Worm (Caenorhabditis elegans) whole organism, L3 larva: ENCODE measurements around the gene prx-10.

Source experiments
- ama-1 ChIP-seq: fragments of 150-350 bp; optimal IDR thresholded peaks from 2 replicates; lab custom pipeline; 2018
- ceh-16 ChIP-seq: sonication (generic microtip); optimal IDR thresholded peaks from 2 replicates; lab custom pipeline; 2017; ENCODE audit warnings: missing biosample characterization, missing genetic modification characterization
- ceh-28 ChIP-seq: fragments of 150-350 bp; optimal IDR thresholded peaks from 2 replicates; lab custom pipeline; 2014; ENCODE audit warnings: missing biosample characterization, missing genetic modification reagents, missing genetic modification characterization
- ceh-9 ChIP-seq: sonication (generic microtip); optimal IDR thresholded peaks from 2 replicates; lab custom pipeline; 2018; ENCODE audit warnings: missing biosample characterization, missing genetic modification characterization
- daf-12 ChIP-seq: fragments of 150-350 bp; optimal IDR thresholded peaks from 2 replicates; lab custom pipeline; 2014; ENCODE audit warnings: missing biosample characterization, missing genetic modification reagents, missing genetic modification characterization
- egl-27 ChIP-seq: sonication (generic microtip); optimal IDR thresholded peaks from 4 replicates; lab custom pipeline; 2017; ENCODE audit warnings: missing biosample characterization, missing genetic modification reagents, missing genetic modification characterization
- egl-5 ChIP-seq: fragments of 150-350 bp; optimal IDR thresholded peaks from 2 replicates; lab custom pipeline; 2017; ENCODE audit warnings: missing biosample characterization, missing genetic modification reagents, missing genetic modification characterization, inconsistent platforms
- elt-1 ChIP-seq: fragments of 150-350 bp; optimal IDR thresholded peaks from 2 replicates; lab custom pipeline; 2014; ENCODE audit warnings: missing biosample characterization, missing genetic modification characterization
- elt-2 ChIP-seq: sonication (generic microtip); optimal IDR thresholded peaks from 2 replicates; lab custom pipeline; 2016; ENCODE audit warnings: missing genetic modification reagents, mild to moderate bottlenecking, missing genetic modification characterization, missing compliant biosample characterization
- elt-3 ChIP-seq, 3 experiments: fragments of 150-350 bp in 1 of 3; sonication (generic microtip) in 2 of 3; optimal IDR thresholded peaks; 2 replicates in 2 of 3; 4 replicates in 1 of 3; lab custom pipeline; 2014 to 2017; ENCODE audit warnings: missing biosample characterization in 3 of 3, missing genetic modification characterization in 3 of 3
- fkh-2 ChIP-seq: fragments of 150-350 bp; optimal IDR thresholded peaks from 2 replicates; lab custom pipeline; 2014; ENCODE audit warnings: missing biosample characterization, missing genetic modification reagents, missing genetic modification characterization
- hmg-11 ChIP-seq: sonication (generic microtip); optimal IDR thresholded peaks from 2 replicates; lab custom pipeline; 2016; ENCODE audit warnings: missing genetic modification characterization, missing compliant biosample characterization
- jun-1 ChIP-seq: fragments of 150-350 bp; optimal IDR thresholded peaks from 2 replicates; lab custom pipeline; 2014; ENCODE audit warnings: missing biosample characterization, missing genetic modification reagents, missing genetic modification characterization
- lin-15B ChIP-seq: fragments of 150-350 bp; optimal IDR thresholded peaks from 2 replicates; lab custom pipeline; 2014; ENCODE audit warnings: missing biosample characterization, missing genetic modification characterization
- lin-39 ChIP-seq: fragments of 150-350 bp; optimal IDR thresholded peaks from 2 replicates; lab custom pipeline; 2018; ENCODE audit warnings: missing biosample characterization, missing genetic modification reagents, missing genetic modification characterization
- mdl-1 ChIP-seq: fragments of 150-350 bp; optimal IDR thresholded peaks from 2 replicates; lab custom pipeline; 2014; ENCODE audit warnings: missing biosample characterization, missing genetic modification characterization
- nfya-1 ChIP-seq: sonication (generic microtip); optimal IDR thresholded peaks from 2 replicates; lab custom pipeline; 2017; ENCODE audit warnings: missing genetic modification characterization, mild to moderate bottlenecking, missing compliant biosample characterization, antibody characterized with exemption, moderate library complexity; ENCODE audit not compliant: insufficient read depth
- nhr-23 ChIP-seq: fragments of 150-350 bp; optimal IDR thresholded peaks from 2 replicates; lab custom pipeline; 2014; ENCODE audit warnings: missing biosample characterization, missing genetic modification reagents, missing genetic modification characterization
- nhr-237 ChIP-seq: fragments of 150-350 bp; optimal IDR thresholded peaks from 2 replicates; lab custom pipeline; 2014; ENCODE audit warnings: missing biosample characterization, missing genetic modification characterization
- nhr-28 ChIP-seq: fragments of 150-350 bp; optimal IDR thresholded peaks from 2 replicates; lab custom pipeline; 2014; ENCODE audit warnings: missing biosample characterization, missing genetic modification characterization
- nhr-67 ChIP-seq: fragments of 150-350 bp; optimal IDR thresholded peaks from 2 replicates; lab custom pipeline; 2014; ENCODE audit warnings: missing biosample characterization, missing genetic modification characterization
- nhr-76 ChIP-seq: fragments of 150-350 bp; sonication (generic microtip); optimal IDR thresholded peaks from 5 replicates; lab custom pipeline; 2014; ENCODE audit warnings: missing biosample characterization, missing genetic modification characterization
- nhr-77 ChIP-seq: fragments of 150-350 bp; optimal IDR thresholded peaks from 2 replicates; lab custom pipeline; 2014; ENCODE audit warnings: missing biosample characterization, missing genetic modification characterization
- pha-4 ChIP-seq: fragments of 150-350 bp; optimal IDR thresholded peaks from 2 replicates; lab custom pipeline; 2014; ENCODE audit warnings: missing biosample characterization, missing genetic modification reagents, missing genetic modification characterization
- pqm-1 ChIP-seq: fragments of 150-350 bp; optimal IDR thresholded peaks from 2 replicates; lab custom pipeline; 2017; ENCODE audit warnings: missing biosample characterization, missing genetic modification characterization, inconsistent platforms
- skn-1 ChIP-seq: fragments of 150-350 bp; optimal IDR thresholded peaks from 2 replicates; lab custom pipeline; 2014; ENCODE audit warnings: missing biosample characterization, missing genetic modification characterization
- snpc-4 ChIP-seq: fragments of 150-350 bp; optimal IDR thresholded peaks from 2 replicates; lab custom pipeline; 2014; ENCODE audit warnings: missing biosample characterization, missing genetic modification characterization
- tbx-2 ChIP-seq: sonication (generic microtip); optimal IDR thresholded peaks from 2 replicates; lab custom pipeline; 2016; ENCODE audit warnings: mild to moderate bottlenecking, missing genetic modification characterization, missing compliant biosample characterization
- unc-39 ChIP-seq: sonication (generic microtip); optimal IDR thresholded peaks from 4 replicates; lab custom pipeline; 2017; ENCODE audit warnings: missing biosample characterization, missing genetic modification characterization
- zag-1 ChIP-seq: fragments of 150-350 bp; optimal IDR thresholded peaks from 2 replicates; lab custom pipeline; 2014; ENCODE audit warnings: missing biosample characterization, missing genetic modification characterization
- ztf-4 ChIP-seq: fragments of 150-350 bp; optimal IDR thresholded peaks from 2 replicates; lab custom pipeline; 2014; ENCODE audit warnings: missing biosample characterization, missing genetic modification characterization

The prx-10 gene

ce11 chrIII:5263299-5263993 lies 27.2 kb downstream of the prx-10 start, which contains the start of the genes C34E10.9 and hap-1:
Gene C34E10.9 (minus strand): TSS chrIII:5263399.
Gene hap-1 (plus strand): TSS chrIII:5263943.
- TF ChIP-seq tbx-2 (tag; lab: Kevin White, UChicago) (no peak), nhr-28 (tag; lab: Kevin White, UChicago) (no peak), nhr-67 (tag; lab: Kevin White, UChicago) (no peak), nhr-77 (tag; lab: Kevin White, UChicago) (no peak), fkh-2 (tag; lab: Kevin White, UChicago) (no peak), nhr-23 (tag; lab: Kevin White, UChicago) (no peak), egl-27 (tag; lab: Kevin White, UChicago) (no peak)

ce11 chrIII:5264813-5265212 lies 28.6 kb downstream of the prx-10 start, which contains the start of gene gro-1:
Gene gro-1 (plus strand): TSS chrIII:5265113.
- no peak for TF ChIP-seq nhr-76 (tag; lab: Kevin White, UChicago)
- no peak for TF ChIP-seq nhr-28 (tag; lab: Kevin White, UChicago)
- no peak for TF ChIP-seq mdl-1 (tag; lab: Kevin White, UChicago)
- no peak for TF ChIP-seq lin-15B (tag; lab: Kevin White, UChicago)
- no peak for TF ChIP-seq ztf-4 (tag; lab: Kevin White, UChicago)
- no peak for TF ChIP-seq nfya-1
- no peak for TF ChIP-seq nhr-67 (tag; lab: Kevin White, UChicago)
- TF ChIP-seq unc-39 (tag; lab: Kevin White, UChicago) = no peak
- TF ChIP-seq daf-12 (tag; lab: Kevin White, UChicago) = no peak
- no peak for TF ChIP-seq snpc-4 (tag; lab: Kevin White, UChicago)
- no peak for TF ChIP-seq jun-1 (tag; lab: Kevin White, UChicago)
- no peak for TF ChIP-seq elt-1 (tag; lab: Kevin White, UChicago)

ce11 chrIII:5267217-5267906 lies 31.2 kb downstream of the prx-10 start, which contains the start of gene ZC395.5:
Gene ZC395.5 (plus strand): TSS chrIII:5267848.
- TF ChIP-seq zag-1 (tag; lab: Kevin White, UChicago) (no peak), elt-2 (tag; lab: Kevin White, UChicago) (peak; percentile 57), tbx-2 (tag; lab: Kevin White, UChicago) (no peak), ama-1 (lab: Kevin White, UChicago) (peak; percentile 15), ceh-28 (no peak), nhr-237 (tag; lab: Kevin White, UChicago) (no peak), hmg-11 (tag; lab: Kevin White, UChicago) (no peak), pqm-1 (tag; lab: Kevin White, UChicago) (peak; percentile 74), nhr-28 (tag; lab: Kevin White, UChicago) (no peak), egl-5 (tag; lab: Kevin White, UChicago) (no peak), ceh-16 (tag; lab: Kevin White, UChicago) (no peak), elt-3 (tag; optimal IDR thresholded peaks at IDR 0.05; lab: Kevin White, UChicago) (no peak), pha-4 (tag; lab: Kevin White, UChicago) (peak; percentile 57), unc-39 (tag; lab: Kevin White, UChicago) (no peak), lin-39 (tag; lab: Kevin White, UChicago) (no peak)

ce11 chrIII:5268486-5268885 lies 32.3 kb downstream of the prx-10 start:
- no peak for TF ChIP-seq skn-1
- peak; percentile 28 for TF ChIP-seq pha-4 (tag; lab: Kevin White, UChicago)
- TF ChIP-seq jun-1 (tag; lab: Kevin White, UChicago) = peak; percentile 1

DNA sequence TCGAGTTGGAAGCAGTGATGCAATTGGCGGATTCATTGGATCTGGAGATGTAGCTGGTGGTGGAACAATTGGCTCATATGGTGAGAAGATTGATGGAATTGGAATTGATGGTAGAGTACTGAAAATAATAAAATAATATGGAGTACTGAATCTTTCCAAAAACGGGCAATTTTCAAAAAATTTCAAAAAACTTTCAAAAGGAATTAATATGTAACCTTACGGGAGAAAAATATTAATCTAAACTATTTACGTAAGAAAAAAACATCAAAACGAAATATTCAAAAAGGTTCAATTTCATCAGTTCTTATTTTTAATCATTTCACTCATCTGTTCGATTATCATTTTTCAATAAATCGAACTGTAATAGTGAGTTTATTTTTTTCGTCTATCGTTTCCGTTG lies 33.6 kb downstream of the prx-10 start, which contains the start of gene ZC395.4:
Gene ZC395.4 (plus strand): TSS at position 301 of the 400 bp plus-strand sequence.
- TF ChIP-seq ceh-9 (tag; lab: Kevin White, UChicago) = no peak
- TF ChIP-seq jun-1 (tag; lab: Kevin White, UChicago) = no peak
- TF ChIP-seq unc-39 (tag; lab: Kevin White, UChicago) = no peak
- TF ChIP-seq, all 47 proteins: peak for 0
